Fruit fly (Drosophila melanogaster) whole organism, embryonic: ENCODE data around the gene CtBP.

Experiments
- Awh ChIP-seq: fragments of 200-800 bp; sonication (Bioruptor generic); IDR thresholded peaks from 2 replicates; pipeline ENCODE4, ENCODE4 v1.3.6; 2022; ENCODE audit warnings: missing biosample characterization, missing genetic modification characterization
- B-H1 ChIP-seq: fragments of 200-800 bp; sonication (Bioruptor generic); IDR thresholded peaks from 3 replicates; pipeline ENCODE4 v1.3.6; 2022; ENCODE audit warnings: missing biosample characterization, missing genetic modification characterization
- Blimp-1 ChIP-seq: fragments of 200-800 bp; sonication (Bioruptor generic); optimal IDR thresholded peaks from 3 replicates; lab custom pipeline; 2018; ENCODE audit warnings: missing biosample characterization, missing genetic modification characterization, mild to moderate bottlenecking, moderate library complexity, missing genetic modification reagents
- CG10366 ChIP-seq: fragments of 200-800 bp; sonication (Bioruptor generic); IDR thresholded peaks from 2 replicates; pipeline ENCODE4 v1.3.6; 2022; ENCODE audit warnings: missing biosample characterization, missing genetic modification characterization
- CG11093 ChIP-seq: fragments of 200-800 bp; sonication (Bioruptor generic); IDR thresholded peaks from 3 replicates; pipeline ENCODE4 v1.3.6; 2022; ENCODE audit warnings: missing biosample characterization, missing genetic modification characterization
- CG12236 ChIP-seq: fragments of 200-800 bp; sonication (Bioruptor generic); optimal IDR thresholded peaks from 2 replicates; lab custom pipeline; 2016; ENCODE audit warnings: missing biosample characterization, missing genetic modification characterization
- CG12391 ChIP-seq: fragments of 200-800 bp; sonication (Bioruptor generic); optimal IDR thresholded peaks from 3 replicates; lab custom pipeline; 2018; ENCODE audit warnings: missing biosample characterization, mild to moderate bottlenecking, missing genetic modification characterization, moderate library complexity
- CG13123 ChIP-seq: fragments of 200-800 bp; sonication (Bioruptor generic); optimal IDR thresholded peaks from 2 replicates; lab custom pipeline; 2016; ENCODE audit warnings: missing biosample characterization, missing genetic modification characterization
- CG13894 ChIP-seq: fragments of 200-800 bp; sonication (Bioruptor generic); optimal IDR thresholded peaks from 3 replicates; lab custom pipeline; 2018; ENCODE audit warnings: missing biosample characterization, mild to moderate bottlenecking, missing genetic modification characterization, moderate library complexity
- CG16779 ChIP-seq: fragments of 200-800 bp; sonication (Bioruptor generic); IDR thresholded peaks from 2 replicates; pipeline ENCODE4 v1.3.6; 2022; ENCODE audit warnings: missing biosample characterization, missing genetic modification characterization
- CG17361 ChIP-seq: fragments of 200-800 bp; sonication (Bioruptor generic); IDR thresholded peaks from 3 replicates; pipeline ENCODE4 v1.3.6; 2022; ENCODE audit warnings: missing biosample characterization, missing genetic modification characterization
- CG17802 ChIP-seq: fragments of 200-800 bp; sonication (Bioruptor generic); optimal IDR thresholded peaks from 2 replicates; lab custom pipeline; 2018; ENCODE audit warnings: missing biosample characterization, mild to moderate bottlenecking, missing genetic modification characterization, moderate library complexity
- CG2199 ChIP-seq: fragments of 200-800 bp; sonication (Bioruptor generic); IDR thresholded peaks from 3 replicates; pipeline ENCODE4 v1.3.6; 2022; ENCODE audit warnings: missing biosample characterization, missing genetic modification characterization
- CG30020 ChIP-seq: fragments of 200-800 bp; optimal IDR thresholded peaks from 2 replicates; lab custom pipeline; 2019; ENCODE audit warnings: missing biosample characterization, mild to moderate bottlenecking, missing genetic modification characterization, moderate library complexity
- CG3065 ChIP-seq: fragments of 200-800 bp; sonication (Bioruptor generic); optimal IDR thresholded peaks from 2 replicates; lab custom pipeline; 2016; ENCODE audit warnings: missing biosample characterization, missing genetic modification characterization
- CG32772 ChIP-seq: fragments of 200-800 bp; sonication (Bioruptor generic); IDR thresholded peaks from 2 replicates; pipeline ENCODE4 v1.3.6; 2022; ENCODE audit warnings: missing biosample characterization, missing genetic modification characterization
- CG33557 ChIP-seq: fragments of 200-800 bp; sonication (Bioruptor generic); optimal IDR thresholded peaks from 2 replicates; lab custom pipeline; 2019; ENCODE audit warnings: missing biosample characterization, mild to moderate bottlenecking, missing genetic modification characterization, moderate library complexity
- CG34376 ChIP-seq: fragments of 200-800 bp; sonication (Bioruptor generic); optimal IDR thresholded peaks from 2 replicates; lab custom pipeline; 2018; ENCODE audit warnings: missing biosample characterization, mild to moderate bottlenecking, missing genetic modification characterization
- CG3995 ChIP-seq: fragments of 200-800 bp; sonication (Bioruptor generic); optimal IDR thresholded peaks from 3 replicates; lab custom pipeline; 2016; ENCODE audit warnings: missing biosample characterization, missing genetic modification characterization
- CG4282 ChIP-seq: fragments of 200-800 bp; sonication (Bioruptor generic); optimal IDR thresholded peaks from 2 replicates; lab custom pipeline; 2016; ENCODE audit warnings: missing biosample characterization, missing genetic modification characterization
- CG4328 ChIP-seq: fragments of 200-800 bp; sonication (Bioruptor generic); optimal IDR thresholded peaks from 3 replicates; lab custom pipeline; 2017; ENCODE audit warnings: missing biosample characterization, missing genetic modification reagents, missing genetic modification characterization
- CG6254 ChIP-seq: fragments of 200-800 bp; sonication (Bioruptor generic); optimal IDR thresholded peaks from 3 replicates; lab custom pipeline; 2017; ENCODE audit warnings: mild to moderate bottlenecking, missing biosample characterization, missing genetic modification reagents, missing genetic modification characterization
- CG6272 ChIP-seq: fragments of 200-800 bp; sonication (Bioruptor generic); IDR thresholded peaks from 2 replicates; pipeline ENCODE4 v1.3.6; 2022; ENCODE audit warnings: missing biosample characterization, missing genetic modification characterization
- CG6813 ChIP-seq: fragments of 200-800 bp; sonication (Bioruptor generic); optimal IDR thresholded peaks from 2 replicates; lab custom pipeline; 2017; ENCODE audit warnings: missing biosample characterization, missing genetic modification characterization, mild to moderate bottlenecking, moderate library complexity, missing genetic modification reagents
- CG8281 ChIP-seq: fragments of 200-800 bp; sonication (Bioruptor generic); optimal IDR thresholded peaks from 2 replicates; lab custom pipeline; 2018; ENCODE audit warnings: missing biosample characterization, mild to moderate bottlenecking, missing genetic modification characterization, moderate library complexity
- CG8359 ChIP-seq: fragments of 200-800 bp; sonication (Bioruptor generic); optimal IDR thresholded peaks from 2 replicates; lab custom pipeline; 2017; ENCODE audit warnings: missing biosample characterization, mild to moderate bottlenecking, missing genetic modification characterization, borderline replicate concordance
- CG8478 ChIP-seq: fragments of >200 bp; optimal IDR thresholded peaks from 2 replicates; lab custom pipeline; 2018
- Dfd ChIP-seq, 2 experiments: fragments of >200 bp; optimal IDR thresholded peaks; 2 replicates each; lab custom pipeline; 2017; ENCODE audit warnings: missing biosample characterization in 2 of 2, missing genetic modification characterization in 2 of 2
- Dip2 ChIP-seq: fragments of 200-800 bp; sonication (Bioruptor generic); IDR thresholded peaks from 2 replicates; pipeline ENCODE4 v1.3.6; 2022; ENCODE audit warnings: missing biosample characterization, missing genetic modification characterization
- Eip74EF ChIP-seq, 2 experiments: fragments of 200-800 bp in 1 of 2; fragments of >200 bp in 1 of 2; sonication (Bioruptor generic) in 1 of 2; optimal IDR thresholded peaks; 2 replicates each; lab custom pipeline; 2017 to 2019; ENCODE audit warnings: missing biosample characterization in 2 of 2, missing genetic modification characterization in 2 of 2, mild to moderate bottlenecking in 1 of 2, moderate library complexity in 1 of 2
- Lhr ChIP-seq: fragments of 200-800 bp; sonication (Bioruptor generic); optimal IDR thresholded peaks from 3 replicates; lab custom pipeline; 2017; ENCODE audit warnings: mild to moderate bottlenecking, missing biosample characterization, missing genetic modification reagents, missing genetic modification characterization
- MTF-1 ChIP-seq: fragments of 200-800 bp; sonication (Bioruptor generic); optimal IDR thresholded peaks from 2 replicates; lab custom pipeline; 2018; ENCODE audit warnings: missing biosample characterization, mild to moderate bottlenecking, missing genetic modification characterization, borderline replicate concordance
- Nf-YB ChIP-seq: fragments of 200-800 bp; sonication (Bioruptor generic); optimal IDR thresholded peaks from 3 replicates; lab custom pipeline; 2019; ENCODE audit warnings: missing biosample characterization, mild to moderate bottlenecking, missing genetic modification characterization, moderate library complexity
- NfI ChIP-seq: fragments of 200-800 bp; sonication (Bioruptor generic); optimal IDR thresholded peaks from 3 replicates; lab custom pipeline; 2018; ENCODE audit warnings: missing biosample characterization, mild to moderate bottlenecking, missing genetic modification characterization, moderate library complexity
- Ptx1 ChIP-seq: fragments of 200-800 bp; sonication (Bioruptor generic); IDR thresholded peaks from 2 replicates; pipeline ENCODE4 v1.3.6; 2022; ENCODE audit warnings: missing biosample characterization, missing genetic modification characterization
- Sox100B ChIP-seq: fragments of 200-800 bp; sonication (Bioruptor generic); optimal IDR thresholded peaks from 3 replicates; lab custom pipeline; 2018; ENCODE audit warnings: missing biosample characterization, mild to moderate bottlenecking, missing genetic modification characterization
- Xbp1 ChIP-seq: fragments of 200-800 bp; sonication (Bioruptor generic); optimal IDR thresholded peaks from 3 replicates; lab custom pipeline; 2016; ENCODE audit warnings: missing biosample characterization, mild to moderate bottlenecking, missing genetic modification characterization
- Xrp1 ChIP-seq: fragments of 200-800 bp; sonication (Bioruptor generic); IDR thresholded peaks from 2 replicates; pipeline ENCODE4 v1.3.6; 2022; ENCODE audit warnings: missing biosample characterization, missing genetic modification characterization
- ab ChIP-seq: fragments of 200-800 bp; sonication (Bioruptor generic); optimal IDR thresholded peaks from 2 replicates; lab custom pipeline; 2016; ENCODE audit warnings: missing biosample characterization, missing genetic modification characterization
- aop ChIP-seq: fragments of 200-800 bp; sonication (Bioruptor generic); IDR thresholded peaks from 2 replicates; pipeline ENCODE4 v1.3.6; 2022; ENCODE audit warnings: missing biosample characterization, missing genetic modification characterization
- crp ChIP-seq, 2 experiments: fragments of 200-800 bp; sonication (Bioruptor generic); optimal IDR thresholded peaks; 2 replicates in 1 of 2; 3 replicates in 1 of 2; lab custom pipeline; 2017; ENCODE audit warnings: missing biosample characterization in 2 of 2, missing genetic modification characterization in 2 of 2, mild to moderate bottlenecking in 1 of 2, moderate library complexity in 1 of 2
- ind ChIP-seq: fragments of 200-800 bp; sonication (Bioruptor generic); optimal IDR thresholded peaks from 3 replicates; lab custom pipeline; 2016; ENCODE audit warnings: missing biosample characterization, missing genetic modification characterization
- lov ChIP-seq, 2 experiments: fragments of 200-800 bp in 1 of 2; fragments of >200 bp in 1 of 2; sonication (Bioruptor generic) in 1 of 2; IDR thresholded peaks in 1 of 2; optimal IDR thresholded peaks in 1 of 2; 2 replicates in 1 of 2; 3 replicates in 1 of 2; pipeline versions ENCODE4 v1.3.6 to Lab custom; 2017 to 2022; ENCODE audit warnings: missing biosample characterization in 1 of 2, missing genetic modification characterization in 1 of 2
- nerfin-2 ChIP-seq: fragments of 200-800 bp; sonication (Bioruptor generic); IDR thresholded peaks from 2 replicates; pipeline ENCODE4 v1.3.6; 2022; ENCODE audit warnings: missing biosample characterization, missing genetic modification characterization; ENCODE audit not compliant: partially characterized antibody
- pita ChIP-seq: fragments of 200-800 bp; sonication (Bioruptor generic); optimal IDR thresholded peaks from 2 replicates; lab custom pipeline; 2017; ENCODE audit warnings: missing biosample characterization, mild to moderate bottlenecking, missing genetic modification characterization
- stc ChIP-seq: fragments of 200-800 bp; sonication (Bioruptor generic); IDR thresholded peaks from 2 replicates; pipeline ENCODE4 v1.3.6; 2022; ENCODE audit warnings: missing biosample characterization, missing genetic modification characterization
- tll ChIP-seq, 2 experiments: fragments of 200-800 bp in 1 of 2; fragments of >200 bp in 1 of 2; sonication (Bioruptor generic) in 1 of 2; optimal IDR thresholded peaks; 2 replicates each; lab custom pipeline; 2017 to 2019; ENCODE audit warnings: missing biosample characterization in 2 of 2, missing genetic modification characterization in 2 of 2, mild to moderate bottlenecking in 1 of 2, moderate library complexity in 1 of 2
- tna ChIP-seq: fragments of 200-800 bp; sonication (Bioruptor generic); IDR thresholded peaks from 2 replicates; pipeline ENCODE4 v1.3.6; 2022; ENCODE audit warnings: missing biosample characterization, missing genetic modification characterization; ENCODE audit not compliant: partially characterized antibody
- usp ChIP-seq: fragments of >200 bp; optimal IDR thresholded peaks from 2 replicates; lab custom pipeline; 2017; ENCODE audit warnings: missing biosample characterization, missing genetic modification characterization
- vnd ChIP-seq: fragments of 200-800 bp; sonication (Bioruptor generic); IDR thresholded peaks from 3 replicates; pipeline ENCODE4 v1.3.6; 2022; ENCODE audit warnings: missing biosample characterization, missing genetic modification characterization; ENCODE audit not compliant: partially characterized antibody

The CtBP gene

DNA sequence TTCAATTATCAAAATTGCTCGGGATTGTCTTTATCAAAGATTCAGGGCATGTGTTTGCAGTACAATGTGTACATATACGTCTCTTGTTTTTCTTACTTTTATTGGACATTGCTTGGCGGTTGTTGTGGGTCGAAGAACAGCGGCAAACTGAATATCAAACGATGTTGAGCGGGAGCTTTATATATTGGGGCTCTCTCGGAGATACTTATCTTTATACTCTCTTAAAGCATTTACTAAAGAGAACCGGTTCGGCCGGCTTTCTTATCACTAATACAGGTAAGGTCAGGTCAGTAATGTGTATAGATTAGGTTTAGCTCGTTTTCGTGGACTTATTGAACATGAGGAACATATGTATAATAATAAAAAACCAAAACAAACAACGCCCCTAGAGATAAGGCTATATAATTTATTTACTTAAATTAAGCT is 39.9 kb downstream of the CtBP start, which contains the start of gene CG7966 (continued):
- no peak for TF ChIP-seq CG11093
- no peak for TF ChIP-seq tll (GFP tag; optimal IDR thresholded peaks at IDR 0.05; lab: Kevin White, UChicago)
- TF ChIP-seq Dip2 (GFP tag; lab: Robert Waterston, UW) = no peak
- peak; percentile 40 for TF ChIP-seq Sox100B (GFP tag; lab: Kevin White, UChicago)
- TF ChIP-seq lov (optimal IDR thresholded peaks at IDR 0.05; lab: Kevin White, UChicago) = no peak
- no peak for TF ChIP-seq lov (GFP tag; IDR thresholded peaks at IDR 0.05; lab: Robert Waterston, UW)
- TF ChIP-seq CG4282 (GFP tag; lab: Kevin White, UChicago) = no peak
- no peak for TF ChIP-seq CG13894 (tag; lab: Kevin White, UChicago)
- no peak for TF ChIP-seq Blimp-1
- TF ChIP-seq nerfin-2 = no peak
- no peak for TF ChIP-seq CG32772
- no peak for TF ChIP-seq CG30020 (tag; lab: Kevin White, UChicago)
- no peak for TF ChIP-seq aop
- TF ChIP-seq CG33557 = no peak
- no peak for TF ChIP-seq Dfd (GFP tag; optimal IDR thresholded peaks at IDR 0.05; lab: Kevin White, UChicago)
- no peak for TF ChIP-seq ind (GFP tag; lab: Kevin White, UChicago)
- TF ChIP-seq Ptx1 (GFP tag; lab: Robert Waterston, UW) = no peak
- no peak; the same call in 2 of the 3 replicates for TF ChIP-seq B-H1 (GFP tag; lab: Robert Waterston, UW)
- TF ChIP-seq CG8478 (lab: Kevin White, UChicago) = no peak
- TF ChIP-seq CG12236 (GFP tag; lab: Kevin White, UChicago) = no peak
- no peak for TF ChIP-seq Xbp1
- no peak for TF ChIP-seq usp (GFP tag; lab: Kevin White, UChicago)
- TF ChIP-seq CG13123 = no peak
- no peak for TF ChIP-seq ab (GFP tag; lab: Kevin White, UChicago)
- peak in 1 of 2 experiments; percentile 47 for TF ChIP-seq Eip74EF (GFP tag; optimal IDR thresholded peaks at IDR 0.05; lab: Kevin White, UChicago)
- TF ChIP-seq CG10366 (GFP tag; lab: Robert Waterston, UW) = no peak
- no peak for TF ChIP-seq CG8281
- TF ChIP-seq CG4328 (GFP tag; lab: Kevin White, UChicago) = no peak
- TF ChIP-seq CG6272 (GFP tag; lab: Robert Waterston, UW) = no peak
- no peak for TF ChIP-seq CG17802 (tag; lab: Kevin White, UChicago)
- TF ChIP-seq crp (GFP tag; optimal IDR thresholded peaks at IDR 0.05; lab: Kevin White, UChicago) = no peak
- TF ChIP-seq stc = no peak
- TF ChIP-seq NfI = no peak
- TF ChIP-seq CG3995 (GFP tag; lab: Kevin White, UChicago) = no peak
- no peak for TF ChIP-seq Xrp1 (GFP tag; lab: Robert Waterston, UW)
- TF ChIP-seq Awh (GFP tag; lab: Robert Waterston, UW) = no peak
- no peak for TF ChIP-seq vnd (GFP tag; lab: Robert Waterston, UW)
- no peak for TF ChIP-seq Nf-YB (GFP tag; lab: Kevin White, UChicago)
- TF ChIP-seq Lhr (GFP tag; lab: Kevin White, UChicago) = no peak
- TF ChIP-seq CG2199 (GFP tag; lab: Robert Waterston, UW) = no peak
- no peak for TF ChIP-seq CG16779 (GFP tag; lab: Robert Waterston, UW)
- peak; percentile 30; the same call in 1 of the 2 replicates for TF ChIP-seq tna
- peak; percentile 38 for TF ChIP-seq MTF-1 (GFP tag; lab: Kevin White, UChicago)
- TF ChIP-seq CG34376 (GFP tag; lab: Kevin White, UChicago) = peak; percentile 49
- TF ChIP-seq CG8359 = no peak
- no peak for TF ChIP-seq pita (GFP tag; lab: Kevin White, UChicago)
- TF ChIP-seq CG6254 (GFP tag; lab: Kevin White, UChicago) = peak; percentile 36
- 0 out of 3 replicates have a peak, but pooled peaks have one; percentile 6 for TF ChIP-seq CG17361 (GFP tag; lab: Robert Waterston, UW)
- TF ChIP-seq CG6813 (GFP tag; lab: Kevin White, UChicago) = peak; percentile 48
- no peak for TF ChIP-seq CG12391 (tag; lab: Kevin White, UChicago)
- TF ChIP-seq CG3065 (GFP tag; lab: Kevin White, UChicago) = no peak
